Worm (Caenorhabditis elegans): ENCODE results near the gene enee-1.

The enee-1 gene

ce11 chrII:68757-69156 is 44.3 kb downstream of the enee-1 start:
- TF ChIP-seq unc-62 (GFP tag; optimal IDR thresholded peaks at IDR 0.05): no peak

ce11 chrII:69354-69753 is 44.9 kb downstream of the enee-1 start, which contains the start of gene egl-26:
TSS of gene egl-26 (plus strand) at chrII:69654.
- no peak for TF ChIP-seq unc-62 (GFP tag; optimal IDR thresholded peaks at IDR 0.05)

DNA sequence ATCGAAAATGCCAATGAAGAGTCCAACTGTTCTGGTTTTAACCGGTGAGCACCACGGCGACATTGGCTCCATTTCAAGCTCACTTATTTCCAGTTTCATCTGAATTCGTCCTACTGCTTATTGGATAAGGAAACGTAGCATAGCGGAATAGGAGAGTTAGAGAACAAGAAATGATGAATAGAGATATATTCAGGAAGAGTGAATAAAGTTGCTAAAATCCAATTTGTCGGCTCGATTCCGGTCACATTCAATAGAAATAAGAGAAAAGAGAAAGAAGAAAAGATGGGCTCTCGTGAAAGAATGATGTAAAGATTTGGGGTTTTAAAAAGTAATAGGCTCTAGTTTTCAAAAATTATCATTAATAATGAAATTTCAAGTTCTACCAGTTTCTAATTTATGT is 48.9 kb downstream of the enee-1 start:
- no peak for TF ChIP-seq unc-62 (GFP tag; optimal IDR thresholded peaks at IDR 0.05)

- TF ChIP-seq unc-62 (GFP tag; optimal IDR thresholded peaks at IDR 0.05): no peak
These were observed 49.4 kb downstream of the enee-1 start for ce11 chrII:73892-74291.
